Fruit fly (Drosophila melanogaster) whole organism, embryonic: Measurements from ENCODE around the gene Ccdc58.

Experiments used
- Aef1 ChIP-seq: fragments of 200-800 bp; sonication (Bioruptor generic); IDR thresholded peaks from 3 replicates; pipeline ENCODE4 v1.3.6; 2022; ENCODE audit warnings: missing biosample characterization, missing genetic modification characterization
- B-H2 ChIP-seq: fragments of 200-800 bp; sonication (Bioruptor generic); optimal IDR thresholded peaks from 2 replicates; lab custom pipeline; 2018; ENCODE audit warnings: missing biosample characterization, mild to moderate bottlenecking, missing genetic modification characterization
- CG10209 ChIP-seq: fragments of 200-800 bp; sonication (Bioruptor generic); optimal IDR thresholded peaks from 3 replicates; lab custom pipeline; 2017; ENCODE audit warnings: missing biosample characterization, mild to moderate bottlenecking, missing genetic modification characterization, missing genetic modification reagents
- CG10274 ChIP-seq: fragments of 200-800 bp; sonication (Bioruptor generic); optimal IDR thresholded peaks from 3 replicates; lab custom pipeline; 2017; ENCODE audit warnings: missing biosample characterization, mild to moderate bottlenecking, missing genetic modification characterization
- CG10321 ChIP-seq: fragments of 200-800 bp; sonication (Bioruptor generic); IDR thresholded peaks from 2 replicates; pipeline ENCODE4 v1.3.6; 2022; ENCODE audit warnings: missing biosample characterization, missing genetic modification characterization
- CG10979 ChIP-seq: fragments of 200-800 bp; sonication (Bioruptor generic); optimal IDR thresholded peaks from 2 replicates; lab custom pipeline; 2018; ENCODE audit warnings: missing biosample characterization, mild to moderate bottlenecking, missing genetic modification characterization, moderate library complexity
- CG12155 ChIP-seq: fragments of 200-800 bp; sonication (Bioruptor generic); optimal IDR thresholded peaks from 3 replicates; lab custom pipeline; 2016; ENCODE audit warnings: missing biosample characterization, missing genetic modification characterization
- CG1603 ChIP-seq: fragments of 200-800 bp; sonication (Bioruptor generic); optimal IDR thresholded peaks from 2 replicates; lab custom pipeline; 2019; ENCODE audit warnings: missing biosample characterization, mild to moderate bottlenecking, missing genetic modification characterization, moderate library complexity
- CG16813 ChIP-seq: fragments of 200-800 bp; sonication (Bioruptor generic); IDR thresholded peaks from 3 replicates; pipeline ENCODE4 v1.3.6; 2022; ENCODE audit warnings: missing biosample characterization, missing genetic modification characterization; ENCODE audit not compliant: partially characterized antibody
- CG34422 ChIP-seq: fragments of 200-800 bp; sonication (Bioruptor generic); IDR thresholded peaks from 3 replicates; pipeline ENCODE4 v1.3.6; 2022; ENCODE audit warnings: missing biosample characterization, missing genetic modification characterization
- CG42726 ChIP-seq: fragments of 200-800 bp; sonication (Bioruptor generic); IDR thresholded peaks from 2 replicates; pipeline ENCODE4 v1.3.6; 2022; ENCODE audit warnings: missing biosample characterization, missing genetic modification characterization; ENCODE audit not compliant: partially characterized antibody
- CG4282 ChIP-seq: fragments of 200-800 bp; sonication (Bioruptor generic); optimal IDR thresholded peaks from 2 replicates; lab custom pipeline; 2016; ENCODE audit warnings: missing biosample characterization, missing genetic modification characterization
- CG6272 ChIP-seq: fragments of 200-800 bp; sonication (Bioruptor generic); IDR thresholded peaks from 2 replicates; pipeline ENCODE4 v1.3.6; 2022; ENCODE audit warnings: missing biosample characterization, missing genetic modification characterization
- CG6791 ChIP-seq: fragments of 200-800 bp; sonication (Bioruptor generic); IDR thresholded peaks from 3 replicates; pipeline ENCODE4 v1.3.6; 2022; ENCODE audit warnings: missing biosample characterization, missing genetic modification characterization; ENCODE audit not compliant: partially characterized antibody
- CG7963 ChIP-seq: fragments of 200-800 bp; sonication (Bioruptor generic); IDR thresholded peaks from 3 replicates; pipeline ENCODE4 v1.3.6; 2022; ENCODE audit warnings: missing biosample characterization, missing genetic modification characterization; ENCODE audit not compliant: partially characterized antibody
- CG8765 ChIP-seq: fragments of 200-800 bp; sonication (Bioruptor generic); IDR thresholded peaks from 2 replicates; pipeline ENCODE4 v1.3.6; 2022; ENCODE audit warnings: missing biosample characterization, missing genetic modification characterization
- CkIIα-i1 ChIP-seq: fragments of 200-800 bp; sonication (Bioruptor generic); IDR thresholded peaks from 2 replicates; pipeline ENCODE4 v1.3.6; 2022; ENCODE audit warnings: missing biosample characterization, missing genetic modification characterization
- D ChIP-seq, 2 experiments: fragments of 200-800 bp in 1 of 2; fragments of >200 bp in 1 of 2; sonication (Bioruptor generic) in 1 of 2; optimal IDR thresholded peaks; 2 replicates in 1 of 2; 3 replicates in 1 of 2; lab custom pipeline; 2017; ENCODE audit warnings: mild to moderate bottlenecking in 1 of 2, missing biosample characterization in 1 of 2, missing genetic modification characterization in 1 of 2, missing genetic modification reagents in 1 of 2
- D19B ChIP-seq: fragments of 200-800 bp; sonication (Bioruptor generic); optimal IDR thresholded peaks from 2 replicates; lab custom pipeline; 2017; ENCODE audit warnings: missing biosample characterization, mild to moderate bottlenecking, missing genetic modification characterization
- Dip2 ChIP-seq: fragments of 200-800 bp; sonication (Bioruptor generic); IDR thresholded peaks from 2 replicates; pipeline ENCODE4 v1.3.6; 2022; ENCODE audit warnings: missing biosample characterization, missing genetic modification characterization
- Doc3 ChIP-seq: fragments of 200-800 bp; sonication (Bioruptor generic); IDR thresholded peaks from 3 replicates; pipeline ENCODE4 v1.3.6; 2022; ENCODE audit warnings: missing biosample characterization, missing genetic modification characterization; ENCODE audit not compliant: partially characterized antibody
- Dp ChIP-seq: fragments of 200-800 bp; sonication (Bioruptor generic); optimal IDR thresholded peaks from 2 replicates; lab custom pipeline; 2018; ENCODE audit warnings: missing biosample characterization, mild to moderate bottlenecking, missing genetic modification characterization, moderate library complexity
- E2f2 ChIP-seq: fragments of 200-800 bp; sonication (Bioruptor generic); IDR thresholded peaks from 2 replicates; pipeline ENCODE4 v1.3.6; 2022; ENCODE audit warnings: missing biosample characterization, missing genetic modification characterization
- Jarid2 ChIP-seq: fragments of 200-800 bp; sonication (Bioruptor generic); optimal IDR thresholded peaks from 3 replicates; lab custom pipeline; 2017; ENCODE audit warnings: mild to moderate bottlenecking, missing biosample characterization, missing genetic modification reagents, missing genetic modification characterization
- Lhr ChIP-seq: fragments of 200-800 bp; sonication (Bioruptor generic); optimal IDR thresholded peaks from 3 replicates; lab custom pipeline; 2017; ENCODE audit warnings: mild to moderate bottlenecking, missing biosample characterization, missing genetic modification reagents, missing genetic modification characterization
- Lpt ChIP-seq: fragments of >200 bp; optimal IDR thresholded peaks from 2 replicates; lab custom pipeline; 2018; ENCODE audit warnings: missing biosample characterization, missing genetic modification characterization
- MBD-R2 ChIP-seq: fragments of 200-800 bp; sonication (Bioruptor generic); IDR thresholded peaks from 2 replicates; pipeline ENCODE4 v1.3.6; 2022; ENCODE audit warnings: missing biosample characterization, missing genetic modification characterization
- Mes4 ChIP-seq: fragments of 200-800 bp; sonication (Bioruptor generic); optimal IDR thresholded peaks from 2 replicates; lab custom pipeline; 2016; ENCODE audit warnings: missing biosample characterization, missing genetic modification characterization
- Neu2 ChIP-seq: fragments of 200-800 bp; sonication (Bioruptor generic); optimal IDR thresholded peaks from 3 replicates; lab custom pipeline; 2016; ENCODE audit warnings: missing biosample characterization, missing genetic modification characterization, borderline replicate concordance
- Stat92E ChIP-seq, 3 experiments: fragments of >200 bp in 2 of 3; fragments of 200-800 bp in 1 of 3; sonication (Bioruptor generic) in 1 of 3; optimal IDR thresholded peaks; 2 replicates each; lab custom pipeline; 2017 to 2019; ENCODE audit warnings: missing biosample characterization in 3 of 3, missing genetic modification characterization in 3 of 3, mild to moderate bottlenecking in 1 of 3, moderate library complexity in 1 of 3
- abd-A ChIP-seq: fragments of 200-800 bp; sonication (Bioruptor generic); optimal IDR thresholded peaks from 3 replicates; lab custom pipeline; 2019; ENCODE audit warnings: missing biosample characterization, mild to moderate bottlenecking, missing genetic modification characterization, moderate library complexity
- al ChIP-seq: fragments of 200-800 bp; sonication (Bioruptor generic); IDR thresholded peaks from 2 replicates; pipeline ENCODE4 v1.3.6; 2022; ENCODE audit warnings: missing biosample characterization, missing genetic modification characterization
- aop ChIP-seq: fragments of 200-800 bp; sonication (Bioruptor generic); IDR thresholded peaks from 2 replicates; pipeline ENCODE4 v1.3.6; 2022; ENCODE audit warnings: missing biosample characterization, missing genetic modification characterization
- ato ChIP-seq: fragments of 200-800 bp; sonication (Bioruptor generic); IDR thresholded peaks from 2 replicates; pipeline ENCODE4 v1.3.6; 2022; ENCODE audit warnings: missing biosample characterization, missing genetic modification characterization; ENCODE audit not compliant: partially characterized antibody
- fd102C ChIP-seq: fragments of 200-800 bp; sonication (Bioruptor generic); optimal IDR thresholded peaks from 2 replicates; lab custom pipeline; 2018; ENCODE audit warnings: missing biosample characterization, mild to moderate bottlenecking, missing genetic modification characterization, moderate library complexity
- mld ChIP-seq: fragments of 200-800 bp; sonication (Bioruptor generic); IDR thresholded peaks from 3 replicates; pipeline ENCODE4 v1.3.6; 2022; ENCODE audit warnings: missing biosample characterization, missing genetic modification characterization; ENCODE audit not compliant: partially characterized antibody
- onecut ChIP-seq: fragments of 200-800 bp; sonication (Bioruptor generic); IDR thresholded peaks from 2 replicates; pipeline ENCODE4 v1.3.6; 2022; ENCODE audit warnings: missing biosample characterization, missing genetic modification characterization
- pan ChIP-seq, 4 experiments: fragments of >200 bp in 3 of 4; fragments of 200-800 bp in 1 of 4; sonication (Bioruptor generic) in 1 of 4; optimal IDR thresholded peaks in 3 of 4; IDR thresholded peaks in 1 of 4; 2 replicates each; pipeline versions ENCODE4 v1.3.6 to Lab custom; 2017 to 2022; ENCODE audit warnings: missing biosample characterization in 2 of 4, missing genetic modification characterization in 2 of 4, mixed read lengths in 1 of 4
- sob ChIP-seq: fragments of 200-800 bp; sonication (Bioruptor generic); IDR thresholded peaks from 2 replicates; pipeline ENCODE4 v1.3.6; 2022; ENCODE audit warnings: missing biosample characterization, missing genetic modification characterization
- sr ChIP-seq: fragments of 200-800 bp; sonication (Bioruptor generic); IDR thresholded peaks from 3 replicates; pipeline ENCODE4 v1.3.6; 2022; ENCODE audit warnings: missing biosample characterization, missing genetic modification characterization
- tgo ChIP-seq: fragments of 200-800 bp; sonication (Bioruptor generic); IDR thresholded peaks from 3 replicates; pipeline ENCODE4 v1.3.6; 2022; ENCODE audit warnings: missing biosample characterization, missing genetic modification characterization
- tna ChIP-seq: fragments of 200-800 bp; sonication (Bioruptor generic); IDR thresholded peaks from 2 replicates; pipeline ENCODE4 v1.3.6; 2022; ENCODE audit warnings: missing biosample characterization, missing genetic modification characterization; ENCODE audit not compliant: partially characterized antibody
- tup ChIP-seq: fragments of 200-800 bp; sonication (Bioruptor generic); optimal IDR thresholded peaks from 2 replicates; lab custom pipeline; 2016; ENCODE audit warnings: missing biosample characterization, mild to moderate bottlenecking, missing genetic modification characterization, moderate library complexity
- twi ChIP-seq: fragments of 200-800 bp; optimal IDR thresholded peaks from 2 replicates; lab custom pipeline; 2019; ENCODE audit warnings: missing biosample characterization, mild to moderate bottlenecking, missing genetic modification characterization, moderate library complexity
- usp ChIP-seq: fragments of >200 bp; optimal IDR thresholded peaks from 2 replicates; lab custom pipeline; 2017; ENCODE audit warnings: missing biosample characterization, missing genetic modification characterization
- vnd ChIP-seq: fragments of 200-800 bp; sonication (Bioruptor generic); IDR thresholded peaks from 3 replicates; pipeline ENCODE4 v1.3.6; 2022; ENCODE audit warnings: missing biosample characterization, missing genetic modification characterization; ENCODE audit not compliant: partially characterized antibody
- zen ChIP-seq: fragments of 200-800 bp; sonication (Bioruptor generic); optimal IDR thresholded peaks from 3 replicates; lab custom pipeline; 2018; ENCODE audit warnings: missing biosample characterization, mild to moderate bottlenecking, missing genetic modification characterization, moderate library complexity
- zen2 ChIP-seq: fragments of 200-800 bp; sonication (Bioruptor generic); IDR thresholded peaks from 3 replicates; pipeline ENCODE4 v1.3.6; 2022; ENCODE audit warnings: missing biosample characterization, missing genetic modification characterization; ENCODE audit not compliant: partially characterized antibody

Ccdc58 gene

DNA sequence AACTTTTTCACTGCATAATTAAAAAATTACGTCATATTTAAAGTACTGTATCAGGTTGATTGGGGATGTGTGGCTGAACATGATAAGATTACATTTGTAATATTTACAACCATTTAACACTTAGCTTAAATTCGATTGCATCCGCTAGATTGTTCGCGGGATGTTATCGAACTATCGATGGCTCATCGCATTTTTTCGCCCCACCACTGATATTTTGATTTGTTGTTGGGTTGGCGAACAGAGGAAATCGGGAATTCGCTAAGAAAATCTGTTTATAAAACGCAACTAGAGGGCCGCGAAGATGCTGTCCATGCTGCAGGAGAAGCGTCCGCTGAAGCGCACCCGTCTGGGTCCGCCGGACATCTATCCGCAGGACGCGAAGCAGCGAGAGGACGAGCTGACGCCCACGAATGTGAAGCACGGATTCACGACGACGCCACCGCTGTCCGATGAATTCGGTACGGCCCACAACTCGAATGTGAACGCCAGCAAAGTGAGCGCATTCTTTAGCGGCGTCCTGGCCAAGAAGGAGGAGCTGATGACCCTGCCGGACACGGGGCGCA, 31.5 kb downstream of the Ccdc58 start, which contains the start of gene kto (continued):
- TF ChIP-seq MBD-R2 (GFP tag; lab: Robert Waterston, UW) = peak; percentile 69
- TF ChIP-seq Lhr (GFP tag; lab: Kevin White, UChicago) = no peak
- TF ChIP-seq CG10979 (tag; lab: Kevin White, UChicago) = no peak
- TF ChIP-seq Doc3 (GFP tag; lab: Robert Waterston, UW) = peak; percentile 81
- no peak for TF ChIP-seq CG8765
- no peak for TF ChIP-seq zen
- no peak for TF ChIP-seq D19B (GFP tag; lab: Kevin White, UChicago)
- TF ChIP-seq zen2 (GFP tag; lab: Robert Waterston, UW) = peak; percentile 81
- no peak for TF ChIP-seq CG10209 (GFP tag; lab: Kevin White, UChicago)
- TF ChIP-seq CG4282 (GFP tag; lab: Kevin White, UChicago) = no peak
- TF ChIP-seq pan (optimal IDR thresholded peaks at IDR 0.05; lab: Kevin White, UChicago) = no peak
- TF ChIP-seq pan (GFP tag; optimal IDR thresholded peaks at IDR 0.05 in 1 of 2, IDR thresholded peaks at IDR 0.05 in 1 of 2) = no peak
- no peak for TF ChIP-seq Dip2 (GFP tag; lab: Robert Waterston, UW)
- no peak for TF ChIP-seq D (optimal IDR thresholded peaks at IDR 0.05; lab: Kevin White, UChicago)
- TF ChIP-seq D (GFP tag; optimal IDR thresholded peaks at IDR 0.05; lab: Kevin White, UChicago) = no peak
- no peak for TF ChIP-seq tgo (GFP tag; lab: Robert Waterston, UW)
- TF ChIP-seq CG6791 (GFP tag; lab: Robert Waterston, UW) = peak; percentile 91
- TF ChIP-seq CG1603 (tag; lab: Kevin White, UChicago) = no peak
- no peak for TF ChIP-seq abd-A (tag; lab: Kevin White, UChicago)
- peak; percentile 78 for TF ChIP-seq vnd
- TF ChIP-seq mld (GFP tag; lab: Robert Waterston, UW) = peak; percentile 78
- no peak for TF ChIP-seq sob (GFP tag; lab: Robert Waterston, UW)
- no peak for TF ChIP-seq Lpt
- TF ChIP-seq Dp = peak; percentile 96
- peak; percentile 67 for TF ChIP-seq Neu2
- TF ChIP-seq CG10321 (GFP tag; lab: Robert Waterston, UW) = no peak
- TF ChIP-seq CG10274 (GFP tag; lab: Kevin White, UChicago) = no peak
- TF ChIP-seq al (GFP tag; lab: Robert Waterston, UW) = no peak
- TF ChIP-seq CG16813 = peak; percentile 81
- TF ChIP-seq CG6272 = no peak
- no peak for TF ChIP-seq CG12155 (GFP tag; lab: Kevin White, UChicago)
- TF ChIP-seq usp (GFP tag; lab: Kevin White, UChicago) = no peak
- peak; percentile 75 for TF ChIP-seq CG7963
- peak; percentile 28; the same call in 1 of the 2 replicates for TF ChIP-seq CG42726 (GFP tag; lab: Robert Waterston, UW)
- TF ChIP-seq twi (tag; lab: Kevin White, UChicago) = no peak
- TF ChIP-seq Stat92E (GFP tag; optimal IDR thresholded peaks at IDR 0.05; lab: Kevin White, UChicago) = no peak
- TF ChIP-seq Aef1 = peak; percentile 68
- no peak for TF ChIP-seq B-H2 (GFP tag; lab: Kevin White, UChicago)
- no peak for TF ChIP-seq aop
- peak; percentile 97 for TF ChIP-seq E2f2
- 0 out of 3 replicates have a peak, but pooled peaks have one; percentile 12 for TF ChIP-seq sr
- peak; percentile 87 for TF ChIP-seq tna
- TF ChIP-seq Jarid2 (GFP tag; lab: Kevin White, UChicago) = no peak
- no peak for TF ChIP-seq tup (GFP tag; lab: Kevin White, UChicago)
- no peak for TF ChIP-seq CkIIα-i1 (GFP tag; lab: Robert Waterston, UW)
- no peak for TF ChIP-seq CG34422
- no peak for TF ChIP-seq Mes4 (GFP tag; lab: Kevin White, UChicago)
- TF ChIP-seq onecut (GFP tag; lab: Robert Waterston, UW) = no peak
- no peak for TF ChIP-seq fd102C (GFP tag; lab: Kevin White, UChicago)
- TF ChIP-seq ato (GFP tag; lab: Robert Waterston, UW) = peak; percentile 86
